Fruit fly (Drosophila melanogaster) whole organism, pupa: Measurements from ENCODE around the gene crc.

ENCODE experiments used
- CG10348 ChIP-seq: fragments of 200-800 bp; sonication (Bioruptor generic); IDR thresholded peaks from 2 replicates; pipeline ENCODE4 v1.3.6; 2022; ENCODE audit warnings: missing biosample characterization, missing genetic modification characterization
- CG12605 ChIP-seq: fragments of 200-800 bp; sonication (Bioruptor generic); IDR thresholded peaks from 2 replicates; pipeline ENCODE4 v1.3.6; 2022; ENCODE audit warnings: missing biosample characterization, missing genetic modification characterization
- CG13204 ChIP-seq: fragments of 200-800 bp; sonication (Bioruptor generic); optimal IDR thresholded peaks from 2 replicates; lab custom pipeline; 2018; ENCODE audit warnings: missing biosample characterization, mild to moderate bottlenecking, missing genetic modification characterization, moderate library complexity
- CG14655 ChIP-seq: fragments of 200-800 bp; sonication (Bioruptor generic); optimal IDR thresholded peaks from 3 replicates; lab custom pipeline; 2017; ENCODE audit warnings: mild to moderate bottlenecking, missing biosample characterization, missing genetic modification reagents, missing genetic modification characterization
- CG15710 ChIP-seq: fragments of 200-800 bp; sonication (Bioruptor generic); optimal IDR thresholded peaks from 2 replicates; lab custom pipeline; 2018; ENCODE audit warnings: missing biosample characterization, mild to moderate bottlenecking, missing genetic modification characterization, moderate library complexity
- CG17806 ChIP-seq: fragments of 200-800 bp; sonication (Bioruptor generic); optimal IDR thresholded peaks from 2 replicates; lab custom pipeline; 2018; ENCODE audit warnings: missing biosample characterization, mild to moderate bottlenecking, missing genetic modification characterization, moderate library complexity
- CG32121 ChIP-seq: fragments of 200-800 bp; sonication (Bioruptor generic); IDR thresholded peaks from 2 replicates; pipeline ENCODE4 v1.3.6; 2022; ENCODE audit warnings: missing biosample characterization, missing genetic modification characterization
- CG34367 ChIP-seq: fragments of 200-800 bp; sonication (Bioruptor generic); optimal IDR thresholded peaks from 2 replicates; lab custom pipeline; 2018; ENCODE audit warnings: missing biosample characterization, mild to moderate bottlenecking, missing genetic modification characterization
- CG4496 ChIP-seq: fragments of 200-800 bp; sonication (Bioruptor generic); IDR thresholded peaks from 3 replicates; pipeline ENCODE4 v1.3.6; 2022; ENCODE audit warnings: missing biosample characterization, missing genetic modification characterization
- CG8159 ChIP-seq: fragments of 200-800 bp; sonication (Bioruptor generic); optimal IDR thresholded peaks from 3 replicates; lab custom pipeline; 2018; ENCODE audit warnings: missing biosample characterization, mild to moderate bottlenecking, missing genetic modification characterization, moderate library complexity
- CG8301 ChIP-seq: fragments of 200-800 bp; sonication (Bioruptor generic); optimal IDR thresholded peaks from 2 replicates; lab custom pipeline; 2018; ENCODE audit warnings: missing biosample characterization, mild to moderate bottlenecking, missing genetic modification characterization
- CG9948 ChIP-seq: fragments of 200-800 bp; sonication (Bioruptor generic); optimal IDR thresholded peaks from 2 replicates; lab custom pipeline; 2018; ENCODE audit warnings: missing biosample characterization, mild to moderate bottlenecking, missing genetic modification characterization, moderate library complexity
- D1 ChIP-seq: fragments of 200-800 bp; sonication (Bioruptor generic); optimal IDR thresholded peaks from 2 replicates; lab custom pipeline; 2018; ENCODE audit warnings: missing biosample characterization, mild to moderate bottlenecking, missing genetic modification characterization, moderate library complexity
- EcR ChIP-seq: fragments of 200-800 bp; sonication (Bioruptor generic); optimal IDR thresholded peaks from 3 replicates; lab custom pipeline; 2019; ENCODE audit warnings: missing biosample characterization, missing genetic modification characterization, mild to moderate bottlenecking, moderate library complexity, missing genetic modification reagents
- Ets98B ChIP-seq: fragments of 200-800 bp; sonication (Bioruptor generic); IDR thresholded peaks from 2 replicates; pipeline ENCODE4 v1.3.6; 2022; ENCODE audit warnings: missing biosample characterization, missing genetic modification characterization
- Pif1A ChIP-seq: fragments of 200-800 bp; sonication (Bioruptor generic); optimal IDR thresholded peaks from 3 replicates; lab custom pipeline; 2016; ENCODE audit warnings: missing biosample characterization, missing genetic modification characterization
- Pif1B ChIP-seq: fragments of 200-800 bp; sonication (Bioruptor generic); optimal IDR thresholded peaks from 3 replicates; lab custom pipeline; 2016; ENCODE audit warnings: missing biosample characterization, missing genetic modification characterization
- Snoo ChIP-seq: fragments of 200-800 bp; sonication (Bioruptor generic); optimal IDR thresholded peaks from 3 replicates; lab custom pipeline; 2017; ENCODE audit warnings: missing biosample characterization, mild to moderate bottlenecking, missing genetic modification characterization, inconsistent platforms
- fd96Ca ChIP-seq: fragments of 200-800 bp; sonication (Bioruptor generic); IDR thresholded peaks from 3 replicates; pipeline ENCODE4 v1.3.6; 2022; ENCODE audit warnings: missing biosample characterization, missing genetic modification characterization
- gl ChIP-seq: fragments of 200-800 bp; sonication (Bioruptor generic); optimal IDR thresholded peaks from 2 replicates; lab custom pipeline; 2018; ENCODE audit warnings: missing biosample characterization, mild to moderate bottlenecking, missing genetic modification characterization
- rn ChIP-seq: fragments of 200-800 bp; sonication (Bioruptor generic); IDR thresholded peaks from 2 replicates; pipeline ENCODE4 v1.3.6; 2022; ENCODE audit warnings: missing biosample characterization, missing genetic modification characterization

The crc gene

DNA sequence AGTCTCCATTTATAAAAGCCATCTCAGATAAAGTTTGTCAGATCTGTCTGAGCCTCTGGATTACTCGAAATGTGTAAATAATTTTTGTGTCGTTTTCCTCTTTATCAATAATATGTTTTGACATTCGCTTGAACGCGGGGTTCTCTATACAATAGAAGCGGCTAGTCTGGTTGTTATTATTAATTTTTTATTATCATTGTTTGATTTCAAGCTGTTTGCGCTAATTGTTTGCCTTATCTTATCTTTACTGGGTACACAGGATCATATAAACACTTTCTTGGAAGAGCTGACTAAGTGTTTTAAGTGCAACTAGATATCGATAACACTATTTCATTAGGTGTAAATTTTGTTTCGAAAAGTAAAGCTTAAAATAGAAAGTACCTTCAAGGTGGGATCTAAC is 42.5 kb upstream of the crc start:
- TF ChIP-seq fd96Ca, result no peak
- TF ChIP-seq CG34367 (tag; lab: Kevin White, UChicago), result no peak
- no peak for TF ChIP-seq CG12605 (GFP tag; lab: Robert Waterston, UW)
- TF ChIP-seq, all 21 proteins: peak for 0

- TF ChIP-seq CG8159 (no peak), CG13204 (GFP tag; lab: Kevin White, UChicago) (no peak), CG17806 (tag; lab: Kevin White, UChicago) (no peak), CG15710 (tag; lab: Kevin White, UChicago) (no peak), CG10348 (GFP tag; lab: Robert Waterston, UW) (no peak), CG8301 (tag; lab: Kevin White, UChicago) (no peak)
These were observed 21.6 kb upstream of the crc start for dm6 chr2L:21289101-21289500.

- TF ChIP-seq CG10348 (GFP tag; lab: Robert Waterston, UW), result no peak
- TF ChIP-seq CG12605 (GFP tag; lab: Robert Waterston, UW), result no peak
- TF ChIP-seq D1 (tag; lab: Kevin White, UChicago), result no peak
- no peak for TF ChIP-seq CG8159
- no peak for TF ChIP-seq CG13204 (GFP tag; lab: Kevin White, UChicago)
- no peak for TF ChIP-seq CG14655 (GFP tag; lab: Kevin White, UChicago)
- TF ChIP-seq rn (GFP tag; lab: Robert Waterston, UW), result no peak
- no peak for TF ChIP-seq fd96Ca
- no peak for TF ChIP-seq CG32121 (GFP tag; lab: Robert Waterston, UW)
- TF ChIP-seq CG34367 (tag; lab: Kevin White, UChicago), result no peak
- no peak for TF ChIP-seq EcR (GFP tag; lab: Kevin White, UChicago)
- no peak for TF ChIP-seq Ets98B (GFP tag; lab: Robert Waterston, UW)
- no peak for TF ChIP-seq gl (tag; lab: Kevin White, UChicago)
- no peak for TF ChIP-seq CG4496
- TF ChIP-seq CG9948 (tag; lab: Kevin White, UChicago), result no peak
- no peak for TF ChIP-seq Pif1A (GFP tag; lab: Kevin White, UChicago)
- no peak for TF ChIP-seq CG17806 (tag; lab: Kevin White, UChicago)
- TF ChIP-seq Snoo, result no peak
These were observed 20.2 kb upstream of the crc start, which contains the start of gene Gr39a for dm6 chr2L:21290434-21290833. Gene Gr39a (plus strand): TSS chr2L:21290734.

- TF ChIP-seq Ets98B (GFP tag; lab: Robert Waterston, UW), result no peak
- no peak for TF ChIP-seq gl (tag; lab: Kevin White, UChicago)
- no peak for TF ChIP-seq Pif1B
- no peak for TF ChIP-seq CG14655 (GFP tag; lab: Kevin White, UChicago)
- no peak for TF ChIP-seq rn (GFP tag; lab: Robert Waterston, UW)
These were observed 11.1 kb upstream of the crc start for dm6 chr2L:21299564-21299963.

dm6 chr2L:21302064-21302463 is 8.6 kb upstream of the crc start:
- no peak for TF ChIP-seq Pif1A (GFP tag; lab: Kevin White, UChicago)
- TF ChIP-seq fd96Ca, result no peak
- no peak for TF ChIP-seq CG12605 (GFP tag; lab: Robert Waterston, UW)
- TF ChIP-seq CG10348 (GFP tag; lab: Robert Waterston, UW), result no peak
- no peak for TF ChIP-seq CG15710 (tag; lab: Kevin White, UChicago)
- no peak for TF ChIP-seq rn (GFP tag; lab: Robert Waterston, UW)
- TF ChIP-seq CG8159, result no peak
- no peak for TF ChIP-seq CG9948 (tag; lab: Kevin White, UChicago)
- no peak for TF ChIP-seq CG14655 (GFP tag; lab: Kevin White, UChicago)
- TF ChIP-seq Snoo, result no peak
- no peak for TF ChIP-seq Ets98B (GFP tag; lab: Robert Waterston, UW)
- no peak for TF ChIP-seq CG8301 (tag; lab: Kevin White, UChicago)
- TF ChIP-seq CG17806 (tag; lab: Kevin White, UChicago), result no peak
- TF ChIP-seq EcR (GFP tag; lab: Kevin White, UChicago), result no peak
- TF ChIP-seq CG13204 (GFP tag; lab: Kevin White, UChicago), result no peak
- no peak for TF ChIP-seq CG34367 (tag; lab: Kevin White, UChicago)

dm6 chr2L:21303655-21304532 is 6.8 kb upstream of the crc start:
- no peak for TF ChIP-seq CG8159
- TF ChIP-seq CG17806 (tag; lab: Kevin White, UChicago), result no peak
- no peak for TF ChIP-seq Ets98B (GFP tag; lab: Robert Waterston, UW)
- TF ChIP-seq CG14655 (GFP tag; lab: Kevin White, UChicago), result no peak
- no peak for TF ChIP-seq gl (tag; lab: Kevin White, UChicago)
- TF ChIP-seq CG15710 (tag; lab: Kevin White, UChicago), result no peak
- TF ChIP-seq CG8301 (tag; lab: Kevin White, UChicago), result no peak
- TF ChIP-seq D1 (tag; lab: Kevin White, UChicago), result no peak
- no peak for TF ChIP-seq CG10348 (GFP tag; lab: Robert Waterston, UW)
- no peak for TF ChIP-seq Pif1A (GFP tag; lab: Kevin White, UChicago)
- TF ChIP-seq fd96Ca, result no peak
- no peak for TF ChIP-seq EcR (GFP tag; lab: Kevin White, UChicago)
- no peak for TF ChIP-seq CG13204 (GFP tag; lab: Kevin White, UChicago)
- no peak for TF ChIP-seq CG32121 (GFP tag; lab: Robert Waterston, UW)
- no peak for TF ChIP-seq CG9948 (tag; lab: Kevin White, UChicago)
- TF ChIP-seq Pif1B, result no peak
- TF ChIP-seq CG4496, result no peak
- TF ChIP-seq rn (GFP tag; lab: Robert Waterston, UW), result no peak
